Worm (Caenorhabditis elegans): ENCODE data around the gene sma-2.

The sma-2 gene

ce11 chrIII:8749487-8749886 is at the start of gene sma-2:
TSS of gene sma-2 (plus strand) at chrIII:8749680.
- TF ChIP-seq dao-5 (tag; optimal IDR thresholded peaks at IDR 0.05): no peak
- no peak for TF ChIP-seq W03F9.2 (tag; optimal IDR thresholded peaks at IDR 0.05)
- TF ChIP-seq him-1 (tag; optimal IDR thresholded peaks at IDR 0.05): no peak

ce11 chrIII:8700289-8700957 is 49.1 kb upstream of the sma-2 start, which contains the start of the genes sdz-1 and vps-33.1:
TSS of gene sdz-1 (minus strand) at chrIII:8700339.
TSS of gene vps-33.1 (plus strand) at chrIII:8700927.
- TF ChIP-seq dao-5 (tag; optimal IDR thresholded peaks at IDR 0.05) (no peak), W03F9.2 (tag; optimal IDR thresholded peaks at IDR 0.05) (no peak), him-1 (tag; optimal IDR thresholded peaks at IDR 0.05) (no peak)

- TF ChIP-seq dao-5 (tag; optimal IDR thresholded peaks at IDR 0.05): no peak
- no peak for TF ChIP-seq him-1 (tag; optimal IDR thresholded peaks at IDR 0.05)
- TF ChIP-seq W03F9.2 (tag; optimal IDR thresholded peaks at IDR 0.05): no peak
Observed at ce11 chrIII:8704765-8705164, 44.7 kb upstream of the sma-2 start, which contains the start of gene B0303.16. TSS of gene B0303.16 (plus strand) at chrIII:8705065.

- TF ChIP-seq dao-5 (tag; optimal IDR thresholded peaks at IDR 0.05) (no peak), W03F9.2 (tag; optimal IDR thresholded peaks at IDR 0.05) (no peak), him-1 (tag; optimal IDR thresholded peaks at IDR 0.05) (no peak)
Observed at ce11 chrIII:8709735-8710134, 39.7 kb upstream of the sma-2 start.

- TF ChIP-seq dao-5 (tag; optimal IDR thresholded peaks at IDR 0.05) (no peak), him-1 (tag; optimal IDR thresholded peaks at IDR 0.05) (no peak)
Observed at ce11 chrIII:8710310-8710709, 39.2 kb upstream of the sma-2 start, which contains the start of gene B0303.11. TSS of gene B0303.11 (minus strand) at chrIII:8710410.

- TF ChIP-seq W03F9.2 (tag; optimal IDR thresholded peaks at IDR 0.05) (no peak), him-1 (tag; optimal IDR thresholded peaks at IDR 0.05) (no peak), dao-5 (tag; optimal IDR thresholded peaks at IDR 0.05) (no peak)
Observed at ce11 chrIII:8712968-8713367, 36.5 kb upstream of the sma-2 start.

- TF ChIP-seq W03F9.2 (tag; optimal IDR thresholded peaks at IDR 0.05): no peak
- no peak for TF ChIP-seq him-1 (tag; optimal IDR thresholded peaks at IDR 0.05)
- no peak for TF ChIP-seq dao-5 (tag; optimal IDR thresholded peaks at IDR 0.05)
Observed at ce11 chrIII:8716084-8716483, 33.4 kb upstream of the sma-2 start, which contains the start of gene B0303.14. TSS of gene B0303.14 (minus strand) at chrIII:8716184.

ce11 chrIII:8717231-8717694 is 32.2 kb upstream of the sma-2 start, which contains the start of gene mrpl-11:
TSS of gene mrpl-11 (plus strand) at chrIII:8717644.
- TF ChIP-seq dao-5 (tag; optimal IDR thresholded peaks at IDR 0.05) (no peak), W03F9.2 (tag; optimal IDR thresholded peaks at IDR 0.05) (no peak), him-1 (tag; optimal IDR thresholded peaks at IDR 0.05) (no peak)

ce11 chrIII:8718592-8718991 is 30.9 kb upstream of the sma-2 start:
- TF ChIP-seq dao-5 (tag; optimal IDR thresholded peaks at IDR 0.05) (no peak), W03F9.2 (tag; optimal IDR thresholded peaks at IDR 0.05) (no peak), him-1 (tag; optimal IDR thresholded peaks at IDR 0.05) (no peak)

ce11 chrIII:8719105-8719504 is 30.4 kb upstream of the sma-2 start:
- TF ChIP-seq W03F9.2 (tag; optimal IDR thresholded peaks at IDR 0.05): no peak
- TF ChIP-seq him-1 (tag; optimal IDR thresholded peaks at IDR 0.05): no peak
- no peak for TF ChIP-seq dao-5 (tag; optimal IDR thresholded peaks at IDR 0.05)

- no peak for TF ChIP-seq him-1 (tag; optimal IDR thresholded peaks at IDR 0.05)
- TF ChIP-seq W03F9.2 (tag; optimal IDR thresholded peaks at IDR 0.05): no peak
- no peak for TF ChIP-seq dao-5 (tag; optimal IDR thresholded peaks at IDR 0.05)
Observed at ce11 chrIII:8719769-8720252, 29.7 kb upstream of the sma-2 start, which contains the start of gene hipr-1. TSS of gene hipr-1 (plus strand) at chrIII:8720202.

ce11 chrIII:8725224-8725623 is 24.3 kb upstream of the sma-2 start:
- TF ChIP-seq him-1 (tag; optimal IDR thresholded peaks at IDR 0.05) (no peak), dao-5 (tag; optimal IDR thresholded peaks at IDR 0.05) (no peak), W03F9.2 (tag; optimal IDR thresholded peaks at IDR 0.05) (no peak)

ce11 chrIII:8726019-8726894 is 23.2 kb upstream of the sma-2 start:
- TF ChIP-seq dao-5 (tag; optimal IDR thresholded peaks at IDR 0.05): no peak
- TF ChIP-seq him-1 (tag; optimal IDR thresholded peaks at IDR 0.05): no peak
- TF ChIP-seq W03F9.2 (tag; optimal IDR thresholded peaks at IDR 0.05): no peak
